Worm (Caenorhabditis elegans) whole organism, midembryonic: ENCODE data around the gene M02D8.6.
A peak's percentile ranks its signal among the peaks of the same experiment; 100 is the strongest.

ENCODE experiments used
- T22C8.4 ChIP-seq: fragments of 200-800 bp; sonication (Bioruptor generic); IDR thresholded peaks from 2 replicates; pipeline ENCODE4 v1.3.6; 2022; ENCODE audit warnings: missing genetic modification characterization, missing compliant biosample characterization
- cog-1 ChIP-seq: sonication (generic microtip); optimal IDR thresholded peaks from 2 replicates; lab custom pipeline; 2016; ENCODE audit warnings: missing genetic modification characterization, missing compliant biosample characterization
- flt-1 ChIP-seq: fragments of 200-800 bp; sonication (Bioruptor generic); IDR thresholded peaks from 2 replicates; pipeline ENCODE4 v1.3.6; 2022; ENCODE audit warnings: missing genetic modification characterization, missing compliant biosample characterization
- klf-2 ChIP-seq: fragments of 200-800 bp; sonication (Bioruptor generic); conservative IDR thresholded peaks from 2 replicates; pipeline ENCODE4 v1.3.6; 2022; ENCODE audit warnings: missing genetic modification reagents, missing genetic modification characterization, missing compliant biosample characterization
- med-1 ChIP-seq: sonication (generic microtip); optimal IDR thresholded peaks from 2 replicates; lab custom pipeline; 2017; ENCODE audit warnings: missing genetic modification characterization, mild to moderate bottlenecking, missing compliant biosample characterization, antibody characterized with exemption, missing genetic modification reagents; ENCODE audit not compliant: insufficient read depth
- ref-1 ChIP-seq: fragments of 200-800 bp; sonication (Bioruptor generic); conservative IDR thresholded peaks from 2 replicates; pipeline ENCODE4 v1.3.6; 2022; ENCODE audit warnings: missing genetic modification reagents, missing genetic modification characterization, missing compliant biosample characterization
- tab-1 ChIP-seq: fragments of 200-800 bp; sonication (Bioruptor generic); IDR thresholded peaks from 2 replicates; pipeline ENCODE4 v1.3.6; 2022; ENCODE audit warnings: missing genetic modification characterization, missing compliant biosample characterization
- ztf-23 ChIP-seq: fragments of 200-800 bp; sonication (Bioruptor generic); IDR thresholded peaks from 2 replicates; pipeline ENCODE4 v1.3.6; 2022; ENCODE audit warnings: missing genetic modification reagents, missing genetic modification characterization, missing compliant biosample characterization
- ztf-29 ChIP-seq: fragments of 200-800 bp; sonication (Bioruptor generic); IDR thresholded peaks from 2 replicates; pipeline ENCODE4 v1.3.6; 2022; ENCODE audit warnings: missing genetic modification reagents, missing genetic modification characterization, missing compliant biosample characterization

Gene M02D8.6

DNA sequence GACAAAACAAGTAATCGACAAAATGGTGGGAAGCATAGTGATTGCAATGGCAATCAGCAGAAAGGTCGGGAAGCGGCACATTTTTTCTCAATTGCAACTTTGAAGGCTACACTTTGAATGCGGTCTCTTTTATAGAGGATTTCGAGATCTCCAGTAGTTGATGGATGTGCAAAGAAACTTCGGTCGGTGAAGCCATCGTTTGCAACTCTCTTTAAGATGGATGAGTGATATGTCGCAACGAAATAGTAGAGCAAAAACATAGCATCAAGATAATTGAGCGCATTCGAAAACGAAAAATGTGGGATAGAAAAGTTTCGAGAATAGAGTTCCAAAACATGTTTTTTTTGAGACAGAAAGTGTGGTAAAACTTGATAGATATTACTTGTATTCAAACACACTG, 4.4 kb downstream of the M02D8.6 start, which contains the start of gene EGAP4.1:
EGAP4.1 (minus strand) TSS at position 101 of the 400 bp plus-strand sequence.
- TF ChIP-seq cog-1 (tag; lab: Kevin White, UChicago) = no peak
- TF ChIP-seq ztf-29 = no peak
- no peak for TF ChIP-seq T22C8.4 (GFP tag; lab: Robert Waterston, UW)
- TF ChIP-seq tab-1 (GFP tag; lab: Robert Waterston, UW) = no peak
- TF ChIP-seq ref-1 (GFP tag; lab: Robert Waterston, UW) = no peak
- TF ChIP-seq ztf-23 (GFP tag; lab: Robert Waterston, UW) = no peak
- no peak for TF ChIP-seq flt-1 (GFP tag; lab: Robert Waterston, UW)

ce11 chrX:8723840-8724239, 7.9 kb downstream of the M02D8.6 start:
- TF ChIP-seq cog-1 (tag; lab: Kevin White, UChicago) (peak; percentile 14), tab-1 (GFP tag; lab: Robert Waterston, UW) (no peak)

- no peak for TF ChIP-seq ztf-29
- no peak for TF ChIP-seq ref-1 (GFP tag; lab: Robert Waterston, UW)
- no peak for TF ChIP-seq T22C8.4 (GFP tag; lab: Robert Waterston, UW)
- TF ChIP-seq klf-2 (GFP tag; lab: Robert Waterston, UW) = no peak
- TF ChIP-seq flt-1 (GFP tag; lab: Robert Waterston, UW) = no peak
- TF ChIP-seq ztf-23 (GFP tag; lab: Robert Waterston, UW) = no peak
- TF ChIP-seq med-1 = no peak
- no peak for TF ChIP-seq tab-1 (GFP tag; lab: Robert Waterston, UW)
- TF ChIP-seq cog-1 (tag; lab: Kevin White, UChicago) = no peak
These were observed 8.6 kb downstream of the M02D8.6 start, which contains the start of gene tnt-2 for ce11 chrX:8723127-8723600. Gene tnt-2, minus strand, starts transcription at chrX:8723550.

DNA sequence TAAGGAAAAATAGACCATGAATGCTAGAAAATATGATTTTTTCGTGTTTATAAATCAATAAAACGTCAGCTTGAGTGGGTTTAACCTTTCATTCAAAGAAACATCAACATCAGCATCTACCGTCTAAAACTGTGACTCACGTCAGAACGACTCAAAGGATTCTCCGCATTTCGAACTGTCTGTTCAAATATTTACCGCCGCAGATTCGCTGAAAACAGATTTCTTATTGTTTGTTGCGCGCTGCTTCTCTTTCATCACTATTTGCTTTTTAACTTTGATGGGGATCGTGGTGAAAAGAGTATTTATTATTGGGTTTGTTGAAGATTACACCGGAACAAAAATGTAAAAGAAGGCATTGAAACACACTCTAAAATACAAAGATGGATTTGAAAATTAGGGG, 10.4 kb downstream of the M02D8.6 start:
- TF ChIP-seq ref-1 (GFP tag; lab: Robert Waterston, UW) (no peak), klf-2 (GFP tag; lab: Robert Waterston, UW) (no peak), cog-1 (tag; lab: Kevin White, UChicago) (no peak), tab-1 (GFP tag; lab: Robert Waterston, UW) (no peak), ztf-29 (no peak), flt-1 (GFP tag; lab: Robert Waterston, UW) (no peak), med-1 (no peak), ztf-23 (GFP tag; lab: Robert Waterston, UW) (no peak), T22C8.4 (GFP tag; lab: Robert Waterston, UW) (no peak)

ce11 chrX:8720658-8721057, 11.1 kb downstream of the M02D8.6 start, which contains the start of gene F53A9.9:
Gene F53A9.9, minus strand, starts transcription at chrX:8720758.
- TF ChIP-seq klf-2 (GFP tag; lab: Robert Waterston, UW) (no peak), ztf-29 (no peak), cog-1 (tag; lab: Kevin White, UChicago) (no peak), flt-1 (GFP tag; lab: Robert Waterston, UW) (no peak)

DNA sequence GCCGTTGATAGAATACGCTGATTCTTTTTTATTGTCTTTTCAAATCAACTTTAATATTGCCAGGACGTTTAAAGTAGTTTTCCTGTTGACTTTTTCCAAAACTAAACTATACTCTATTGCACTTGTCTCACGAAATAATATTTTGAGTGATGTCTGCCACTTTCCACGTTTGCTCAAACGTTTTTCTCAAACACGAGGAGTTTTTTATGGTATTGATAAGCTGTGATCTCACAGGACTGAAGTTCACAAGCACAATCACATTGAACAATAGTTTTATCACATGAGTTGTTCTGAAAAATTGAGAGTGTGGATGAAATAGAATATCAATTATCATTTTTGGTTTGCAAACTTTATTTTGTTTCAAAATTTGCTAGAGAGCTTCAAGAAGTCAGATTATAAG, 11.8 kb downstream of the M02D8.6 start:
- TF ChIP-seq ztf-23 (GFP tag; lab: Robert Waterston, UW) (no peak), ref-1 (GFP tag; lab: Robert Waterston, UW) (no peak), flt-1 (GFP tag; lab: Robert Waterston, UW) (no peak), klf-2 (GFP tag; lab: Robert Waterston, UW) (no peak), cog-1 (tag; lab: Kevin White, UChicago) (no peak), tab-1 (GFP tag; lab: Robert Waterston, UW) (no peak), med-1 (no peak), T22C8.4 (GFP tag; lab: Robert Waterston, UW) (no peak), ztf-29 (no peak)

DNA sequence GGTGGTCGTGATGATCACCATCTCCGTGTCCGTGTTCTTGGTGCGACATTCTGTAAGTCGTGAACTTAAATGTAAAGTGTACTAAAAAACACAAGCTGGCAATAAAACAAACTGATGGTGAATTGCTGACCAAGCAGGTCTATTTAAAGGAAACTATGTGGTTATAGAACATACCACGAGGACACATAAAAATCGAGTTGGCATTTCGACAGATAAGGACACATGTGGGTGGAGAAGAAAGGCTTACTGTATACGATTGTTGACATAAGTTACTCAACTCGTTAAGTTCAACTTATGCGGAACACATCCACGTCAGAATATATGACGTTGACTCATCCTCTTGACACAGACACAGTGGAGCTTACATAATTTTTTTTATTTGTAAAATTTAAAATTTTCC, 12.9 kb downstream of the M02D8.6 start, which contains the start of gene F53A9.8:
F53A9.8 (minus strand) TSS at position 49 of the 400 bp plus-strand sequence.
- TF ChIP-seq tab-1 (GFP tag; lab: Robert Waterston, UW) (no peak), T22C8.4 (GFP tag; lab: Robert Waterston, UW) (no peak), flt-1 (GFP tag; lab: Robert Waterston, UW) (no peak), ref-1 (GFP tag; lab: Robert Waterston, UW) (no peak), med-1 (no peak), klf-2 (GFP tag; lab: Robert Waterston, UW) (no peak), cog-1 (tag; lab: Kevin White, UChicago) (no peak), ztf-23 (GFP tag; lab: Robert Waterston, UW) (no peak), ztf-29 (no peak)

DNA sequence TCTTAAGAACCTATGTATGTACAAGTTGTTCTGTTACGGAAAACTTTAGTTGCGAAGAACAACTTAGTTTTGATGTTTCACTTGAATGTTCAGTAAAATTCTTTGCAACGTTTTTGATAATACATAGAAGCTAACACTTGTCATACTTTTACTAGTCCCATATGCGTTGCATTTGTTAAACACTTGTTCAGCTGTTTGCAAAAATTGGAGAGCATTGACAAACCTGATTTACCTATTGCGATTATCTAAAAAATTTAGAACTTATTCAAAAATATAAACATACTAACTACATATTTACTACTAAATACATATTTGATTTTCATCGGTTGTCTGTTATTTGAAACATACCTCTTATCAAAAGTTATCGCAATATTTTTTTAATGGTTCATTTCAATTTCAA, 13.6 kb downstream of the M02D8.6 start:
- TF ChIP-seq ztf-29 (no peak), T22C8.4 (GFP tag; lab: Robert Waterston, UW) (no peak), cog-1 (tag; lab: Kevin White, UChicago) (no peak), flt-1 (GFP tag; lab: Robert Waterston, UW) (no peak), ref-1 (GFP tag; lab: Robert Waterston, UW) (no peak), ztf-23 (GFP tag; lab: Robert Waterston, UW) (no peak), tab-1 (GFP tag; lab: Robert Waterston, UW) (no peak), med-1 (no peak), klf-2 (GFP tag; lab: Robert Waterston, UW) (no peak)

ce11 chrX:8716822-8717221, 14.9 kb downstream of the M02D8.6 start, which contains the start of gene F53A9.7:
Gene F53A9.7, minus strand, starts transcription at chrX:8716922.
- TF ChIP-seq ztf-29 = no peak
- no peak for TF ChIP-seq ref-1 (GFP tag; lab: Robert Waterston, UW)

- TF ChIP-seq ref-1 (GFP tag; lab: Robert Waterston, UW) (no peak), cog-1 (tag; lab: Kevin White, UChicago) (no peak)
These were observed 16.9 kb downstream of the M02D8.6 start for ce11 chrX:8714845-8715244.
